Worm (Caenorhabditis elegans) whole organism, young adult: ENCODE results near the gene F43G6.10.
"Not testable (repeated sequence)": the region's sequence is repeated elsewhere in the genome, so short reads cannot be mapped to it uniquely, and the experiment has no call there.

Experiments
- aptf-2 ChIP-seq: fragments of 200-800 bp; sonication (Bioruptor generic); conservative IDR thresholded peaks from 2 replicates; pipeline ENCODE4 v1.3.6; 2022; ENCODE audit warnings: missing genetic modification reagents, missing genetic modification characterization, missing compliant biosample characterization
- efl-1 ChIP-seq: fragments of 150-350 bp; optimal IDR thresholded peaks from 2 replicates; lab custom pipeline; 2014; ENCODE audit warnings: missing biosample characterization, missing genetic modification reagents, missing genetic modification characterization
- ekl-4 ChIP-seq: fragments of 200-800 bp; sonication (Bioruptor generic); IDR thresholded peaks from 2 replicates; pipeline ENCODE4 v1.3.6; 2022; ENCODE audit warnings: missing genetic modification reagents, missing genetic modification characterization, missing compliant biosample characterization
- hmg-20 ChIP-seq: fragments of 200-800 bp; sonication (Bioruptor generic); IDR thresholded peaks from 2 replicates; pipeline ENCODE4 v1.3.6; 2022; ENCODE audit warnings: missing genetic modification reagents, missing genetic modification characterization, missing compliant biosample characterization
- nhr-80 ChIP-seq: sonication (generic microtip); optimal IDR thresholded peaks from 2 replicates; lab custom pipeline; 2016; ENCODE audit warnings: missing genetic modification characterization, missing compliant biosample characterization

DNA sequence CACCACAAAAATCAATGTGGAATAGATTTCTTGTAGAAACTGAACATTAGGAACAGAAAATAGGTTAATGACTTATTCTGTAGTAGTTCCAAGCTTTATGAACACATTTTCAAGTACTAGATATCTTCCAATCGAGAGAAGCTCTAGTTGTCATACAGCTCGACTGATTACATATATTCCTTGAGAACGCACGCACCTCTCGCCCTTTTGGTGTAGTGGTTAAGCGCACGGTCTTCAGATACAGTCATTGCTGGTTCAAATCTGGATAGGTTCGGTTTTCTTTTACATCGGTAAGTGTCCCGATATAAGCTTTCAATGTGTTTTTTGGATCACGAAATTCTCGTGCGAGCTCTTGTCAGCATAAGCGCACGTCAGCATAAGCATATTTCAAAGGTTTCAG lies 15.5 kb downstream of the F43G6.10 start:
- not testable (repeated sequence) for TF ChIP-seq nhr-80; ekl-4 (GFP tag; lab: Robert Waterston, UW); efl-1; aptf-2 (GFP tag; lab: Robert Waterston, UW); hmg-20 (GFP tag; lab: Robert Waterston, UW)
